Worm (Caenorhabditis elegans): ENCODE data around the gene act-3.

ce11 chrV:11118179-11118725 is 44.0 kb upstream of the act-3 start:
- TF ChIP-seq pqm-1 (tag; optimal IDR thresholded peaks at IDR 0.05): no peak
- TF ChIP-seq nhr-11 (tag; optimal IDR thresholded peaks at IDR 0.05): no peak
